Worm (Caenorhabditis elegans): ENCODE results near the gene eelo-1.
A peak's percentile ranks its signal among the peaks of the same experiment; 100 is the strongest.

eelo-1 gene

DNA sequence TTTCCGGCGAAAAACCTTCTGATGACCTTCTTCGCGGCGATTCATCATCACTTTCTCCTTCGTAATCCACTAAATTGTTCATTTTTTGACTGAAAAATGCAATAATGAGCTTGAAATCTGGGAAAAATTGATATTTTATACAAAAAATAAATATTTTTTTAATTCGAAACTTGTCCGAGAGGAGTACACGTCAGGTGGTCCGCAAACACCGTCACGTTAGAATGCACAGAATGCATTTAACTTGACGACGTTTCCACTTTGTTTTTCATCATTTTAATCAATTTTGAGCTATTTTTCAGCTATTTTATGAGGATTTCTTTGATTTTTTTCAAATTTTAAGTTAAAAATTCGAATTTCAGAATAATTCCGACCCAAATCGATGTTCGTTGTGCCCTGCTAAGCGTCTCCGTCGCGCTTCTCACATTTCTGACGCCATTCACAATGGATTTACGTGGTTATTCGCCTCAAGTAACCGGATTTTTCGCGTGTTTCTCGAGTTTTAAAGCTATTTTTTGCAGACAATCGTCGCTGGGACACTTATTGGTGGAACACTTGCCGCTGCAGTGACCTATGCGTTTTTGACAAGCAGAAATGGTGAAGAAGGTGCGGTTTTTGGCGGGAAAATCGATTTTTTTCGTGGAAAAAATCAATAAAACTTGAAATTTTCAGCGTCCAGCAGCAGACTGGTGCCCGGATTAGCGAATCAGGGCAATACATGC lies at the start of gene eelo-1, which contains the start of gene Y67D2.2:
Gene eelo-1 (minus strand): TSS at position 89 of the 719 bp plus-strand sequence.
Gene Y67D2.2 (plus strand): TSS at position 360 of the 719 bp plus-strand sequence.
- TF ChIP-seq W03F9.2 (tag; optimal IDR thresholded peaks at IDR 0.05) (peak; percentile 62), him-1 (tag; optimal IDR thresholded peaks at IDR 0.05) (no peak), dao-5 (tag; optimal IDR thresholded peaks at IDR 0.05) (no peak)

DNA sequence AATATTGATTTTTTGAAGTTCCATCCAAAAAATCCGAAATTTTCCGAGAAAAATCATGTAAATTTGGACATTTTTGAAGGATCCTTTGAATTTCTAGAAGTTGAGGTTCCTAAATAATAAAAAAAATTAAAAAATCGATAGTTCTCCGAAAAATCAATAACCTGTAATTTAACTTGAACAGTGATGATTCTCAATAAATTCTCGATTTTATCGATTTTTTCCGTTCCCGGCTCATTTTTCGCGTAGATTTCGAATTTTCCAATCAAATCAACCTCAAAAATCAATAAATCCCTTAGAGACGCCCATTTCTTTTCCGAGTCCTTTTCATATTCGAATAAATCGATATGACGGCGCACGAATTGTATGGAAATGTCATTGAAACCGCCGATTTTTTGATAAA lies 49.3 kb upstream of the eelo-1 start:
- TF ChIP-seq dao-5 (tag; optimal IDR thresholded peaks at IDR 0.05), result no peak
- TF ChIP-seq him-1 (tag; optimal IDR thresholded peaks at IDR 0.05), result no peak

DNA sequence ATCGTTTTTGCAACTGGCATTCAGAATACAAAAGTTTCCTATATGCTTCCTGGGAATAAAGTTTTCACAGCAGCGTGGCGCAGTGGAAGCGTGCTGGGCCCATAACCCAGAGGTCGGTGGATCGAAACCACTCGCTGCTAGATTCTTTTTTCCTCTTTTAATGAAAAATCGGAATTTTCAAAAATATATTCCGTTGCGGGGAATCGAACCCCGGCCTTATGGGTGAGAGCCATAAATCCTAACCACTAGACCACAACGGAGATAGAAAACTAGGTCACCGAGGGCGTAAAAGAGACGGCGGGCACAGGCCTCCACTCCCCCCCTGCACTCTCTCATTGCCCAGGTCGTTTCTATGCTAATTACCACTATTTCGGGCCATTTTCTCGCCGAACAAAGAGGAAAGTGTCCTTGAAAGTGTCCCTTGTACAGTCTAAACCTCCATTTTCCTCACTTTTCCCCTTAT lies 46.2 kb upstream of the eelo-1 start, which contains the start of gene Y22D7AL.6:
Gene Y22D7AL.6 (plus strand): TSS at position 413 of the 463 bp plus-strand sequence.
- TF ChIP-seq W03F9.2 (tag; optimal IDR thresholded peaks at IDR 0.05), result peak; percentile 12
- peak; percentile 40 for TF ChIP-seq him-1 (tag; optimal IDR thresholded peaks at IDR 0.05)
- TF ChIP-seq dao-5 (tag; optimal IDR thresholded peaks at IDR 0.05), result peak; percentile 31

DNA sequence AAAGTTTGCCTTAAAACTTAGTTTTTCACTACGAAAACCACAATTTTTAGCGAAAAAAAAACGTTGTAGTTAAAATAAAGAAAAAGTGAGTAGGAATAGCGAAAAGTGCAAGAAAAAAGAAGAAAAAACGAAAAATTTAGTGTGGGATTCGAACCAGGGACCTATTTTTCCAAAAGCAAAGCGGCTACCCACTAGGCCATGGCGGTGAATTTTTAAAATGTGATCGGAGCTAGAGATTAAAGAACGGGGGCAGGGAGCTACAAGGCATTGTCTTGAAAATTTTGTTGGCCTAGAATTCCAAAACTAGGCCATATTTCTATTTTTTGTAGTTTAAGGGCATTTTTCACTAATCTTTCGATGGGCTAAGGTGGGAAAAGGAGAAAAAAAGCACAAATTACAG lies 45.4 kb upstream of the eelo-1 start:
- TF ChIP-seq dao-5 (tag; optimal IDR thresholded peaks at IDR 0.05) (no peak), W03F9.2 (tag; optimal IDR thresholded peaks at IDR 0.05) (no peak)

- TF ChIP-seq W03F9.2 (tag; optimal IDR thresholded peaks at IDR 0.05), result no peak
- TF ChIP-seq dao-5 (tag; optimal IDR thresholded peaks at IDR 0.05), result no peak
- no peak for TF ChIP-seq him-1 (tag; optimal IDR thresholded peaks at IDR 0.05)
Observed at ce11 chrIII:1602682-1603081, 44.4 kb upstream of the eelo-1 start.

- TF ChIP-seq W03F9.2 (tag; optimal IDR thresholded peaks at IDR 0.05), result no peak
- TF ChIP-seq dao-5 (tag; optimal IDR thresholded peaks at IDR 0.05), result peak; percentile 24
- TF ChIP-seq him-1 (tag; optimal IDR thresholded peaks at IDR 0.05), result no peak
Observed at ce11 chrIII:1601464-1602169, 43.3 kb upstream of the eelo-1 start.

DNA sequence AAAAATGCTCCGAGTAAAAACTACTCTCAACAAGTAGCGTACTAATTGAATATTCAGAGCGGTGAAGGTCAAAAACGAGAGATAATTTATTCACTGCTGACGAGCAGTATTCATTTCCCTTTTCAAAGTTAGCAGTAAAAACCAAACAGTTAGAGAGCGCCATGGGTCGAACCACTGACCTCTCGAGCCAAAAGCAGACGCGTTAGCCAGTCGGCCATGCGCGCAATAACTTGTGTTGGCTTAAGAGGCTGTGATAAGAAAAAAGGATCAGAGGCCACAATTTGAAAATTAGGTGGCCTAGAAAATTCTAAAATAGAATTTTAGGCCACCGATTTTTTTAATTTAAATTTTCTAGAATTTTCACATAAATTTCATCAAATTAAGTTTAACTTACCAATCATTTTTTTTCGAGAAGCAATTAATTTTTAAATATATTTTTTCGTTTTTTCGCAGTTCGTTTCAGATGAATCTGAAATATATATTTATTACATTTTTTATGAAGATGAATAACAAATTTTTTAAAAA lies 42.4 kb upstream of the eelo-1 start, which contains the start of gene sms-3:
Gene sms-3 (minus strand): TSS at position 475 of the 525 bp plus-strand sequence.
- TF ChIP-seq W03F9.2 (tag; optimal IDR thresholded peaks at IDR 0.05) (no peak), dao-5 (tag; optimal IDR thresholded peaks at IDR 0.05) (no peak), him-1 (tag; optimal IDR thresholded peaks at IDR 0.05) (no peak)

- TF ChIP-seq W03F9.2 (tag; optimal IDR thresholded peaks at IDR 0.05), result no peak
- TF ChIP-seq dao-5 (tag; optimal IDR thresholded peaks at IDR 0.05), result no peak
- no peak for TF ChIP-seq him-1 (tag; optimal IDR thresholded peaks at IDR 0.05)
Observed at ce11 chrIII:1598927-1599326, 40.6 kb upstream of the eelo-1 start.

ce11 chrIII:1591681-1592080 lies 33.4 kb upstream of the eelo-1 start:
- TF ChIP-seq dao-5 (tag; optimal IDR thresholded peaks at IDR 0.05) (no peak), W03F9.2 (tag; optimal IDR thresholded peaks at IDR 0.05) (no peak), him-1 (tag; optimal IDR thresholded peaks at IDR 0.05) (no peak)

DNA sequence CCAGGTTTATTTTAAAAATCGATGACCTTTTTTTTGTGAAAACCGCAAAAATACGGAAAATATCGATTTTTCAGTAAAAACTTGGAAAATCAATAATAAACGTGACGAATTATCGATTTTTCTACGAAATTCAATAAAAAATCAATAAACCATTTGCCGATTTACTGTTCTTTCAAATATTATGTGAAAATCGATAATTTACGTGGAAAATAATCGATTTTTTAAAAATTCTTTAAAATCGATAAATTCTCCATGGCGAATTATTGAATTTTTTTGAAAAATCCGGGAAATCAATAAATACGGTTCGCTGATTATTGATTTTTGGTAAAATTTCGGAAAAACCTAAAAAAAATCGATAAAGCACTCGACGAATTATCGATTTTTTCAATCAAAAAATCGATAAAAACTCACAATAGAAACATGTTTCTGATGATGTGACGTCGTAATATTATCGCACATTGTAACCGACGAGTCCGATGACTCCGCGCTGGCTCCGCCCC lies 25.9 kb upstream of the eelo-1 start:
- TF ChIP-seq W03F9.2 (tag; optimal IDR thresholded peaks at IDR 0.05) (no peak), dao-5 (tag; optimal IDR thresholded peaks at IDR 0.05) (no peak), him-1 (tag; optimal IDR thresholded peaks at IDR 0.05) (no peak)

- no peak for TF ChIP-seq him-1 (tag; optimal IDR thresholded peaks at IDR 0.05)
- TF ChIP-seq W03F9.2 (tag; optimal IDR thresholded peaks at IDR 0.05), result no peak
- no peak for TF ChIP-seq dao-5 (tag; optimal IDR thresholded peaks at IDR 0.05)
Observed at ce11 chrIII:1583529-1583928, 25.2 kb upstream of the eelo-1 start.

DNA sequence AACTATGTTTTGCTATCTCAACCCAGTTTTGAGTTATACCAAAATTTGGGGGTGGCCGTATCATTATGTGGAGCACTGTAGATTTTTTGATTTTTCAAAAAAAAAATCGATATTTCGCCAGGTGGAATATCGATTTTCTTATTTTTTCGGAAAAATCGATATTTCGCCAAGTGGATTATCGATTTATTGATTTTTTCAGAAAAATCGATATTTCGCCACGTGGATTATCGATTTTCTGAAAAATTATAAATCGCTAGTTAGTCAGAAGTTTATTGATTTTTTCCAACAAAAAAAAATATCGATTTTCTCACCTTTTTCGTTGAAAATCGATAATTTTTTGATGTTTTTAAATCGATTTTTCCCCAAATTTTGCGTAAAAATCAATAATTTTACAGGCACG lies 21.8 kb upstream of the eelo-1 start:
- no peak for TF ChIP-seq dao-5 (tag; optimal IDR thresholded peaks at IDR 0.05)
- TF ChIP-seq him-1 (tag; optimal IDR thresholded peaks at IDR 0.05), result no peak
- TF ChIP-seq W03F9.2 (tag; optimal IDR thresholded peaks at IDR 0.05), result no peak

ce11 chrIII:1579001-1579400 lies 20.7 kb upstream of the eelo-1 start:
- TF ChIP-seq dao-5 (tag; optimal IDR thresholded peaks at IDR 0.05), result no peak
- TF ChIP-seq W03F9.2 (tag; optimal IDR thresholded peaks at IDR 0.05), result no peak
- TF ChIP-seq him-1 (tag; optimal IDR thresholded peaks at IDR 0.05), result no peak

DNA sequence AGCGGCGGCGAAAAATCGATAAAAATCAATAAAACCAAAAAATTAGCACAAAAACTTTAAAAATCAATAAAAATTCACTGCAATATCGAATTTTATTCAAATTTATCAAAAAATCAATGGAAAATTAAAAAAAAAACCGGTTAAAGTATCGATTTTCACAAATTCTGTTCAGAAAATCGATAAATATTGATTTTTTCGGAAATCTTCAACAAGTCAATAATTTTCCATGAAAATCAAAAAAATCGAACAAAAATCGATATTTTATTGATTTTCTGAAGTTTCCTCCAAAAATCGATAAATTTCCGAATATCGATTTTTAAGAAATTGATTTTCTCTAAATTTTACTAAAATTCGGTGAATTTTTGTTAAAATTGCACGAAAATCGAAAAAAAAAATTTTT lies 20.2 kb upstream of the eelo-1 start:
- TF ChIP-seq him-1 (tag; optimal IDR thresholded peaks at IDR 0.05), result no peak

All from whole organism, L4/young adult.